Fruit fly (Drosophila melanogaster): Measurements from ENCODE around the gene CG14662.

CG14662 gene

DNA sequence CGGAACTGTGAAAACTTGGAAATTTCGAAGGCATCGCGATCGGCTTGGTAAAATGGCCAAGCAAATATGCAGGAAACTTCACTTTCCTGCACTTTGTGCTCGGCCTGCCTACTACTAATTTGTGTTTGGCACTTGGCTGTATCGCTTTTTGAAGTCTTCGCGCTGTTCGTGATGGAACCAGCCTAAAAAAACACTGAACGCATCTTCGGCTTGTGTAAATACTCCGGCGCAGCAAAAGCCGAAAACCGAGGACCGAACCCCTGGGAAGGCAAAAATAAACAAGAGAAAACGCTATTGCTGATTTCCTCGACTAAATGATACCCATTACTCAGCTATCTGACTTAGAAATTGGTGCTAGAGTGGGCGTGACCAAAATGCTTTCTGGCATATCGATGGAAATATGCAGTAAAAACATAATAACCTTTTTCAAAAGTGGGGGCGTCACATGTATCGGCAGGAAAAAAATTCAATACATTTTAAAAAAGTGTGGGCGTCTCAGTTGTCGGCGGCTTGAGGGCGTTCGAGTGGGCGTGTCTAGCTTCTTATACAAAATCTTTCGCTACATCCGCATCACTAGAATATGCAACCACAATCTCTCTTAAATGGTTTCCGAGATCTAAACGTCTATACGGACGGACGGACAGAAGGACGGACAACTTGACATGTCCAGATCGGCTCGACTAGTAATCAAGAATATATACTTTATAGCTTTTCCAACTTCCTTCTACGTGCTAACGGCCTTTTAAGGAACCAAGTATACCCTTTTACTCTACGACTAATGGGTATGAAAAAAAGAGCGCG, 9.3 kb downstream of the CG14662 start (continued):
- 0 out of 3 replicates have a peak, but pooled peaks have one; percentile 27 for TF ChIP-seq Opbp (GFP tag; IDR thresholded peaks at IDR 0.05; ENCODE audit: partially characterized antibody)
- no peak for TF ChIP-seq CG6689 (GFP tag; IDR thresholded peaks at IDR 0.05)
- TF ChIP-seq lov (optimal IDR thresholded peaks at IDR 0.05), result no peak
- 0 out of 3 replicates have a peak, but pooled peaks have one; percentile 44 for TF ChIP-seq lov (GFP tag; IDR thresholded peaks at IDR 0.05)
- peak; percentile 3 for TF ChIP-seq fd102C (GFP tag; optimal IDR thresholded peaks at IDR 0.05)
- no peak for TF ChIP-seq CG8924 (tag; optimal IDR thresholded peaks at IDR 0.05)
- no peak for TF ChIP-seq shn (GFP tag; optimal IDR thresholded peaks at IDR 0.05)
- no peak for TF ChIP-seq mam (GFP tag; optimal IDR thresholded peaks at IDR 0.05)
- TF ChIP-seq Lhr (GFP tag; optimal IDR thresholded peaks at IDR 0.05), result no peak
- no peak for TF ChIP-seq CG31388 (GFP tag; optimal IDR thresholded peaks at IDR 0.05)
- TF ChIP-seq dan (GFP tag; IDR thresholded peaks at IDR 0.05), result no peak
- no peak for TF ChIP-seq CG10274 (GFP tag; optimal IDR thresholded peaks at IDR 0.05)
- peak; percentile 51; the same call in 1 of the 3 replicates for TF ChIP-seq CG7963 (GFP tag; IDR thresholded peaks at IDR 0.05; ENCODE audit: partially characterized antibody)
- TF ChIP-seq tna (GFP tag; IDR thresholded peaks at IDR 0.05; ENCODE audit: partially characterized antibody), result no peak
- no peak for TF ChIP-seq odd (GFP tag; optimal IDR thresholded peaks at IDR 0.05)
- no peak for TF ChIP-seq D19A (tag; optimal IDR thresholded peaks at IDR 0.05)
- no peak; the same call in 2 of the 3 replicates for TF ChIP-seq CG14050 (GFP tag; IDR thresholded peaks at IDR 0.05)
- TF ChIP-seq CG16813 (GFP tag; IDR thresholded peaks at IDR 0.05; ENCODE audit: partially characterized antibody), result 0 out of 3 replicates have a peak, but pooled peaks have one; percentile 23
- no peak for TF ChIP-seq CG11723 (GFP tag; optimal IDR thresholded peaks at IDR 0.05)
- TF ChIP-seq Hsf (GFP tag; optimal IDR thresholded peaks at IDR 0.05), result no peak
- no peak for TF ChIP-seq CG9215 (GFP tag; IDR thresholded peaks at IDR 0.05)
- no peak for TF ChIP-seq CG15269 (tag; optimal IDR thresholded peaks at IDR 0.05)
- TF ChIP-seq kah (GFP tag; optimal IDR thresholded peaks at IDR 0.05), result no peak
- no peak for TF ChIP-seq Camta (GFP tag; optimal IDR thresholded peaks at IDR 0.05)
- TF ChIP-seq ftz-f1 (GFP tag; optimal IDR thresholded peaks at IDR 0.05), result no peak
- no peak for TF ChIP-seq CG12769 (tag; optimal IDR thresholded peaks at IDR 0.05)
- TF ChIP-seq oc (tag; optimal IDR thresholded peaks at IDR 0.05), result no peak
- TF ChIP-seq Nf-YB (GFP tag; optimal IDR thresholded peaks at IDR 0.05), result no peak
- TF ChIP-seq Doc2 (GFP tag; IDR thresholded peaks at IDR 0.05), result no peak
- TF ChIP-seq CG17328 (GFP tag; IDR thresholded peaks at IDR 0.05), result no peak
- TF ChIP-seq aop (GFP tag; IDR thresholded peaks at IDR 0.05), result no peak
- TF ChIP-seq CG31224 (GFP tag; IDR thresholded peaks at IDR 0.05), result no peak
- no peak for TF ChIP-seq CG4404 (GFP tag; IDR thresholded peaks at IDR 0.05)
- TF ChIP-seq CG5245 (GFP tag; optimal IDR thresholded peaks at IDR 0.05), result no peak
- no peak for TF ChIP-seq CG12744 (GFP tag; optimal IDR thresholded peaks at IDR 0.05)
- TF ChIP-seq ara (GFP tag; IDR thresholded peaks at IDR 0.05), result no peak
- no peak for TF ChIP-seq dmrt99B (tag; optimal IDR thresholded peaks at IDR 0.05)
- no peak for TF ChIP-seq PHDP (tag; optimal IDR thresholded peaks at IDR 0.05)
- no peak for TF ChIP-seq pita (GFP tag; optimal IDR thresholded peaks at IDR 0.05)
- TF ChIP-seq Deaf1 (tag; optimal IDR thresholded peaks at IDR 0.05), result peak; percentile 69
- TF ChIP-seq tll (GFP tag; optimal IDR thresholded peaks at IDR 0.05), result no peak
- no peak for TF ChIP-seq CG1647 (GFP tag; optimal IDR thresholded peaks at IDR 0.05)
- TF ChIP-seq Mrtf (GFP tag; IDR thresholded peaks at IDR 0.05), result no peak
- TF ChIP-seq CG4730 (GFP tag; IDR thresholded peaks at IDR 0.05), result no peak
- TF ChIP-seq sna (GFP tag; IDR thresholded peaks at IDR 0.05; ENCODE audit: partially characterized antibody), result no peak
- no peak for TF ChIP-seq ac (GFP tag; optimal IDR thresholded peaks at IDR 0.05)
- TF ChIP-seq MTF-1 (GFP tag; optimal IDR thresholded peaks at IDR 0.05; ENCODE audit: borderline replicate concordance), result no peak
- TF ChIP-seq CG4820 (GFP tag; optimal IDR thresholded peaks at IDR 0.05), result peak; percentile 3
- TF ChIP-seq seq (GFP tag; IDR thresholded peaks at IDR 0.05), result no peak
